Fruit fly (Drosophila melanogaster) whole organism, embryonic: ENCODE measurements around the gene mRpS30.
A peak's percentile ranks its signal among the peaks of the same experiment; 100 is the strongest.

ENCODE experiments used
- Atf3 ChIP-seq: fragments of 200-800 bp; sonication (Bioruptor generic); optimal IDR thresholded peaks from 3 replicates; lab custom pipeline; 2016; ENCODE audit warnings: missing biosample characterization, missing genetic modification characterization
- CG10147 ChIP-seq: fragments of 200-800 bp; sonication (Bioruptor generic); optimal IDR thresholded peaks from 2 replicates; lab custom pipeline; 2019; ENCODE audit warnings: missing biosample characterization, mild to moderate bottlenecking, missing genetic modification characterization, moderate library complexity
- CG10274 ChIP-seq: fragments of 200-800 bp; sonication (Bioruptor generic); optimal IDR thresholded peaks from 3 replicates; lab custom pipeline; 2017; ENCODE audit warnings: missing biosample characterization, mild to moderate bottlenecking, missing genetic modification characterization
- CG11093 ChIP-seq: fragments of 200-800 bp; sonication (Bioruptor generic); IDR thresholded peaks from 3 replicates; pipeline ENCODE4 v1.3.6; 2022; ENCODE audit warnings: missing biosample characterization, missing genetic modification characterization
- CG12236 ChIP-seq: fragments of 200-800 bp; sonication (Bioruptor generic); optimal IDR thresholded peaks from 2 replicates; lab custom pipeline; 2016; ENCODE audit warnings: missing biosample characterization, missing genetic modification characterization
- CG1233 ChIP-seq: fragments of 200-800 bp; sonication (Bioruptor generic); optimal IDR thresholded peaks from 4 replicates; lab custom pipeline; 2018; ENCODE audit warnings: missing biosample characterization, mild to moderate bottlenecking, missing genetic modification characterization
- CG12942 ChIP-seq: fragments of 200-800 bp; sonication (Bioruptor generic); optimal IDR thresholded peaks from 3 replicates; lab custom pipeline; 2016; ENCODE audit warnings: missing biosample characterization, missing genetic modification characterization
- CG15011 ChIP-seq: fragments of 200-800 bp; sonication (Bioruptor generic); optimal IDR thresholded peaks from 3 replicates; lab custom pipeline; 2018; ENCODE audit warnings: missing biosample characterization, mild to moderate bottlenecking, missing genetic modification characterization
- CG17829 ChIP-seq: fragments of 200-800 bp; optimal IDR thresholded peaks from 2 replicates; lab custom pipeline; 2019; ENCODE audit warnings: missing biosample characterization, mild to moderate bottlenecking, missing genetic modification characterization, moderate library complexity
- CG18476 ChIP-seq: fragments of 200-800 bp; sonication (Bioruptor generic); optimal IDR thresholded peaks from 2 replicates; lab custom pipeline; 2016; ENCODE audit warnings: missing biosample characterization, mild to moderate bottlenecking, missing genetic modification characterization
- CG2202 ChIP-seq: fragments of 200-800 bp; sonication (Bioruptor generic); optimal IDR thresholded peaks from 2 replicates; lab custom pipeline; 2018; ENCODE audit warnings: missing biosample characterization, mild to moderate bottlenecking, missing genetic modification characterization
- CG31441 ChIP-seq: fragments of 200-800 bp; sonication (Bioruptor generic); IDR thresholded peaks from 2 replicates; pipeline ENCODE4 v1.3.6; 2022; ENCODE audit warnings: missing biosample characterization, missing genetic modification characterization
- CG33557 ChIP-seq: fragments of 200-800 bp; sonication (Bioruptor generic); optimal IDR thresholded peaks from 2 replicates; lab custom pipeline; 2019; ENCODE audit warnings: missing biosample characterization, mild to moderate bottlenecking, missing genetic modification characterization, moderate library complexity
- CG4360 ChIP-seq: fragments of 200-800 bp; sonication (Bioruptor generic); IDR thresholded peaks from 2 replicates; pipeline ENCODE4 v1.3.6; 2022; ENCODE audit warnings: missing biosample characterization, missing genetic modification characterization
- CG4404 ChIP-seq: fragments of 200-800 bp; sonication (Bioruptor generic); IDR thresholded peaks from 2 replicates; pipeline ENCODE4 v1.3.6; 2022; ENCODE audit warnings: missing biosample characterization, missing genetic modification characterization
- CG6254 ChIP-seq: fragments of 200-800 bp; sonication (Bioruptor generic); optimal IDR thresholded peaks from 3 replicates; lab custom pipeline; 2017; ENCODE audit warnings: mild to moderate bottlenecking, missing biosample characterization, missing genetic modification reagents, missing genetic modification characterization
- CG6272 ChIP-seq: fragments of 200-800 bp; sonication (Bioruptor generic); IDR thresholded peaks from 2 replicates; pipeline ENCODE4 v1.3.6; 2022; ENCODE audit warnings: missing biosample characterization, missing genetic modification characterization
- CG6854 ChIP-seq: fragments of 200-800 bp; sonication (Bioruptor generic); optimal IDR thresholded peaks from 3 replicates; lab custom pipeline; 2017; ENCODE audit warnings: missing biosample characterization, mild to moderate bottlenecking, missing genetic modification characterization
- CG7786 ChIP-seq: fragments of 200-800 bp; sonication (Bioruptor generic); optimal IDR thresholded peaks from 2 replicates; lab custom pipeline; 2016; ENCODE audit warnings: missing biosample characterization, missing genetic modification characterization
- CG8478 ChIP-seq: fragments of >200 bp; optimal IDR thresholded peaks from 2 replicates; lab custom pipeline; 2018
- Deaf1 ChIP-seq: fragments of 200-800 bp; optimal IDR thresholded peaks from 3 replicates; lab custom pipeline; 2019; ENCODE audit warnings: missing biosample characterization, mild to moderate bottlenecking, missing genetic modification characterization, moderate library complexity
- Dp ChIP-seq: fragments of 200-800 bp; sonication (Bioruptor generic); optimal IDR thresholded peaks from 2 replicates; lab custom pipeline; 2018; ENCODE audit warnings: missing biosample characterization, mild to moderate bottlenecking, missing genetic modification characterization, moderate library complexity
- Gsc ChIP-seq: fragments of 200-800 bp; sonication (Bioruptor generic); IDR thresholded peaks from 2 replicates; pipeline ENCODE4 v1.3.6; 2022; ENCODE audit warnings: missing biosample characterization, missing genetic modification characterization
- Jarid2 ChIP-seq: fragments of 200-800 bp; sonication (Bioruptor generic); optimal IDR thresholded peaks from 3 replicates; lab custom pipeline; 2017; ENCODE audit warnings: mild to moderate bottlenecking, missing biosample characterization, missing genetic modification reagents, missing genetic modification characterization
- Lim3 ChIP-seq: fragments of 200-800 bp; sonication (Bioruptor generic); IDR thresholded peaks from 2 replicates; pipeline ENCODE4 v1.3.6; 2022; ENCODE audit warnings: missing biosample characterization, missing genetic modification characterization
- MTF-1 ChIP-seq: fragments of 200-800 bp; sonication (Bioruptor generic); optimal IDR thresholded peaks from 2 replicates; lab custom pipeline; 2018; ENCODE audit warnings: missing biosample characterization, mild to moderate bottlenecking, missing genetic modification characterization, borderline replicate concordance
- Opbp ChIP-seq: fragments of 200-800 bp; sonication (Bioruptor generic); IDR thresholded peaks from 3 replicates; pipeline ENCODE4 v1.3.6; 2022; ENCODE audit warnings: missing biosample characterization, missing genetic modification characterization; ENCODE audit not compliant: partially characterized antibody
- Sin3A ChIP-seq: fragments of >200 bp; optimal IDR thresholded peaks from 2 replicates; lab custom pipeline; 2018
- Spps ChIP-seq: fragments of 200-800 bp; sonication (Bioruptor generic); optimal IDR thresholded peaks from 2 replicates; lab custom pipeline; 2018; ENCODE audit warnings: missing biosample characterization, mild to moderate bottlenecking, missing genetic modification characterization
- Sry-β ChIP-seq: fragments of 200-800 bp; sonication (Bioruptor generic); optimal IDR thresholded peaks from 2 replicates; lab custom pipeline; 2018; ENCODE audit warnings: missing biosample characterization, mild to moderate bottlenecking, missing genetic modification characterization, moderate library complexity
- al ChIP-seq: fragments of 200-800 bp; sonication (Bioruptor generic); IDR thresholded peaks from 2 replicates; pipeline ENCODE4 v1.3.6; 2022; ENCODE audit warnings: missing biosample characterization, missing genetic modification characterization
- cg ChIP-seq: fragments of 200-800 bp; sonication (Bioruptor generic); optimal IDR thresholded peaks from 3 replicates; lab custom pipeline; 2019; ENCODE audit warnings: missing biosample characterization, mild to moderate bottlenecking, missing genetic modification characterization, moderate library complexity
- ci ChIP-seq: fragments of 200-800 bp; sonication (Bioruptor generic); IDR thresholded peaks from 3 replicates; pipeline ENCODE4 v1.3.6; 2022; ENCODE audit warnings: missing biosample characterization, missing genetic modification characterization
- dan ChIP-seq: fragments of 200-800 bp; sonication (Bioruptor generic); IDR thresholded peaks from 2 replicates; pipeline ENCODE4 v1.3.6; 2022; ENCODE audit warnings: missing biosample characterization, missing genetic modification characterization
- dimm ChIP-seq: fragments of 200-800 bp; sonication (Bioruptor generic); IDR thresholded peaks from 2 replicates; pipeline ENCODE4 v1.3.6; 2022; ENCODE audit warnings: missing biosample characterization, missing genetic modification characterization
- ftz-f1 ChIP-seq: fragments of 200-800 bp; sonication (Bioruptor generic); optimal IDR thresholded peaks from 2 replicates; lab custom pipeline; 2016; ENCODE audit warnings: missing biosample characterization, missing genetic modification characterization
- gcm ChIP-seq: fragments of 200-800 bp; sonication (Bioruptor generic); optimal IDR thresholded peaks from 2 replicates; lab custom pipeline; 2019; ENCODE audit warnings: missing biosample characterization, mild to moderate bottlenecking, missing genetic modification characterization, moderate library complexity
- h ChIP-seq: fragments of >200 bp; optimal IDR thresholded peaks from 2 replicates; lab custom pipeline; 2017
- lilli ChIP-seq: fragments of 200-800 bp; sonication (Bioruptor generic); optimal IDR thresholded peaks from 3 replicates; lab custom pipeline; 2016; ENCODE audit warnings: missing biosample characterization, missing genetic modification characterization
- mam ChIP-seq: fragments of 200-800 bp; sonication (Bioruptor generic); optimal IDR thresholded peaks from 3 replicates; lab custom pipeline; 2016; ENCODE audit warnings: missing biosample characterization, missing genetic modification characterization
- peb ChIP-seq: fragments of 200-800 bp; sonication (Bioruptor generic); IDR thresholded peaks from 2 replicates; pipeline ENCODE4 v1.3.6; 2022; ENCODE audit warnings: missing biosample characterization, missing genetic modification characterization
- sim ChIP-seq: fragments of 200-800 bp; sonication (Bioruptor generic); IDR thresholded peaks from 2 replicates; pipeline ENCODE4 v1.3.6; 2022; ENCODE audit warnings: missing biosample characterization, missing genetic modification characterization
- slbo ChIP-seq: fragments of 200-800 bp; sonication (Bioruptor generic); IDR thresholded peaks from 2 replicates; pipeline ENCODE4 v1.3.6; 2022; ENCODE audit warnings: missing biosample characterization, missing genetic modification characterization
- sna ChIP-seq: fragments of 200-800 bp; sonication (Bioruptor generic); IDR thresholded peaks from 2 replicates; pipeline ENCODE4 v1.3.6; 2022; ENCODE audit warnings: missing biosample characterization, missing genetic modification characterization; ENCODE audit not compliant: partially characterized antibody
- so ChIP-seq: fragments of 200-800 bp; sonication (Bioruptor generic); IDR thresholded peaks from 3 replicates; pipeline ENCODE4 v1.3.6; 2022; ENCODE audit warnings: missing biosample characterization, missing genetic modification characterization
- tio ChIP-seq: fragments of 200-800 bp; sonication (Bioruptor generic); optimal IDR thresholded peaks from 2 replicates; lab custom pipeline; 2017; ENCODE audit warnings: missing biosample characterization, missing genetic modification characterization, inconsistent platforms
- tll ChIP-seq, 2 experiments: fragments of 200-800 bp in 1 of 2; fragments of >200 bp in 1 of 2; sonication (Bioruptor generic) in 1 of 2; optimal IDR thresholded peaks; 2 replicates each; lab custom pipeline; 2017 to 2019; ENCODE audit warnings: missing biosample characterization in 2 of 2, missing genetic modification characterization in 2 of 2, mild to moderate bottlenecking in 1 of 2, moderate library complexity in 1 of 2
- trem ChIP-seq: fragments of 200-800 bp; optimal IDR thresholded peaks from 3 replicates; lab custom pipeline; 2019; ENCODE audit warnings: missing biosample characterization, mild to moderate bottlenecking, missing genetic modification characterization, moderate library complexity
- tx ChIP-seq: fragments of 200-800 bp; sonication (Bioruptor generic); optimal IDR thresholded peaks from 2 replicates; lab custom pipeline; 2016; ENCODE audit warnings: missing biosample characterization, missing genetic modification characterization
- vvl ChIP-seq: fragments of 200-800 bp; sonication (Bioruptor generic); IDR thresholded peaks from 2 replicates; pipeline ENCODE4 v1.3.6; 2022; ENCODE audit warnings: missing biosample characterization, missing genetic modification characterization
- wek ChIP-seq: fragments of 200-800 bp; sonication (Bioruptor generic); optimal IDR thresholded peaks from 3 replicates; lab custom pipeline; 2018; ENCODE audit warnings: missing biosample characterization, mild to moderate bottlenecking, missing genetic modification characterization, moderate library complexity

mRpS30 gene

dm6 chrX:15740288-15740726 lies 45.5 kb upstream of the mRpS30 start (continued):
- no peak for TF ChIP-seq CG33557 (GFP tag; lab: Kevin White, UChicago)
- TF ChIP-seq CG11093 = no peak
- TF ChIP-seq sna (GFP tag; lab: Robert Waterston, UW) = no peak
- TF ChIP-seq CG12236 (GFP tag; lab: Kevin White, UChicago) = no peak
- TF ChIP-seq CG4404 (GFP tag; lab: Robert Waterston, UW) = peak; percentile 50
- peak; percentile 0 for TF ChIP-seq CG6254 (GFP tag; lab: Kevin White, UChicago)
- peak; percentile 55 for TF ChIP-seq CG6854
- peak; percentile 9; the same call in 1 of the 2 replicates for TF ChIP-seq CG6272 (GFP tag; lab: Robert Waterston, UW)
- TF ChIP-seq slbo (GFP tag; lab: Robert Waterston, UW) = peak; percentile 91
- TF ChIP-seq CG12942 (GFP tag; lab: Kevin White, UChicago) = peak; percentile 30
- no peak for TF ChIP-seq Opbp (GFP tag; lab: Robert Waterston, UW)
- peak; percentile 62; the same call in 1 of the 2 replicates for TF ChIP-seq CG31441 (GFP tag; lab: Robert Waterston, UW)
- TF ChIP-seq Sry-β (GFP tag; lab: Kevin White, UChicago) = no peak
- TF ChIP-seq trem (tag; lab: Kevin White, UChicago) = no peak
- no peak for TF ChIP-seq peb (GFP tag; lab: Robert Waterston, UW)
- peak; percentile 30 for TF ChIP-seq CG17829 (tag; lab: Kevin White, UChicago)
- TF ChIP-seq Jarid2 = no peak
- peak; percentile 70 for TF ChIP-seq CG10147
- peak; percentile 7 for TF ChIP-seq MTF-1 (GFP tag; lab: Kevin White, UChicago)
- no peak for TF ChIP-seq ftz-f1
- peak; percentile 66 for TF ChIP-seq CG7786 (GFP tag; lab: Kevin White, UChicago)
- TF ChIP-seq lilli = peak; percentile 85
- 0 out of 3 replicates have a peak, but pooled peaks have one; percentile 31 for TF ChIP-seq so (GFP tag; lab: Robert Waterston, UW)
- no peak for TF ChIP-seq sim
- no peak for TF ChIP-seq h (lab: Kevin White, UChicago)
- TF ChIP-seq Deaf1 = peak; percentile 77
- TF ChIP-seq tll (GFP tag; optimal IDR thresholded peaks at IDR 0.05; lab: Kevin White, UChicago) = no peak
- peak; percentile 32 for TF ChIP-seq tx
- TF ChIP-seq Lim3 (GFP tag; lab: Robert Waterston, UW) = no peak
- TF ChIP-seq cg (GFP tag; lab: Kevin White, UChicago) = no peak
- peak; percentile 84 for TF ChIP-seq vvl
- peak; percentile 66; the same call in 1 of the 2 replicates for TF ChIP-seq al (GFP tag; lab: Robert Waterston, UW)
- no peak for TF ChIP-seq wek (GFP tag; lab: Kevin White, UChicago)
- TF ChIP-seq tio = no peak
- TF ChIP-seq CG2202 (tag; lab: Kevin White, UChicago) = no peak
- TF ChIP-seq gcm (GFP tag; lab: Kevin White, UChicago) = peak; percentile 45
- no peak for TF ChIP-seq CG8478 (lab: Kevin White, UChicago)
- peak; percentile 36 for TF ChIP-seq CG10274
- no peak for TF ChIP-seq Atf3 (GFP tag; lab: Kevin White, UChicago)
- TF ChIP-seq Dp (GFP tag; lab: Kevin White, UChicago) = no peak
- TF ChIP-seq mam = peak; percentile 69
- TF ChIP-seq CG4360 = no peak
- peak; percentile 41 for TF ChIP-seq CG15011 (GFP tag; lab: Kevin White, UChicago)
- TF ChIP-seq Gsc (GFP tag; lab: Robert Waterston, UW) = 0 out of 2 replicates have a peak, but pooled peaks have one; percentile 30
- TF ChIP-seq Spps (tag; lab: Kevin White, UChicago) = no peak
- no peak for TF ChIP-seq Sin3A (lab: Kevin White, UChicago)
- TF ChIP-seq CG18476 (GFP tag; lab: Kevin White, UChicago) = no peak
- peak; percentile 85 for TF ChIP-seq ci (GFP tag; lab: Robert Waterston, UW)
- TF ChIP-seq dimm (GFP tag; lab: Robert Waterston, UW) = peak; percentile 14; the same call in 1 of the 2 replicates
- peak; percentile 46 for TF ChIP-seq CG1233 (GFP tag; lab: Kevin White, UChicago)
- no peak for TF ChIP-seq dan (GFP tag; lab: Robert Waterston, UW)
